Fruit fly (Drosophila melanogaster) whole organism, prepupa: ENCODE measurements around the gene CG11560.

Experiments
- Blimp-1 ChIP-seq: fragments of 200-800 bp; sonication (Bioruptor generic); optimal IDR thresholded peaks from 3 replicates; lab custom pipeline; 2017; ENCODE audit warnings: missing biosample characterization, missing genetic modification characterization, mild to moderate bottlenecking, moderate library complexity, missing genetic modification reagents
- CG10631 ChIP-seq: fragments of 200-800 bp; sonication (Bioruptor generic); optimal IDR thresholded peaks from 2 replicates; lab custom pipeline; 2016; ENCODE audit warnings: missing biosample characterization, missing genetic modification characterization
- CG10669 ChIP-seq: fragments of 200-800 bp; sonication (Bioruptor generic); optimal IDR thresholded peaks from 3 replicates; lab custom pipeline; 2018; ENCODE audit warnings: missing biosample characterization, mild to moderate bottlenecking, missing genetic modification characterization, moderate library complexity
- CG11294 ChIP-seq: fragments of 200-800 bp; sonication (Bioruptor generic); IDR thresholded peaks from 2 replicates; pipeline ENCODE4 v1.3.6; 2022; ENCODE audit warnings: missing biosample characterization, missing genetic modification characterization
- CG11902 ChIP-seq: fragments of 200-800 bp; sonication (Bioruptor generic); optimal IDR thresholded peaks from 3 replicates; lab custom pipeline; 2016; ENCODE audit warnings: missing biosample characterization, missing genetic modification characterization
- CG15336 ChIP-seq: fragments of 200-800 bp; sonication (Bioruptor generic); IDR thresholded peaks from 2 replicates; pipeline ENCODE4 v1.3.6; 2022; ENCODE audit warnings: missing biosample characterization, missing genetic modification characterization
- CG1621 ChIP-seq: fragments of 200-800 bp; sonication (Bioruptor generic); optimal IDR thresholded peaks from 3 replicates; lab custom pipeline; 2018; ENCODE audit warnings: missing biosample characterization, mild to moderate bottlenecking, missing genetic modification characterization
- CG16779 ChIP-seq: fragments of 200-800 bp; sonication (Bioruptor generic); optimal IDR thresholded peaks from 3 replicates; lab custom pipeline; 2017; ENCODE audit warnings: missing biosample characterization, mild to moderate bottlenecking, missing genetic modification characterization
- CG3032 ChIP-seq: fragments of 200-800 bp; optimal IDR thresholded peaks from 2 replicates; lab custom pipeline; 2019; ENCODE audit warnings: missing biosample characterization, mild to moderate bottlenecking, missing genetic modification characterization, moderate library complexity
- CG31627 ChIP-seq: fragments of 200-800 bp; sonication (Bioruptor generic); optimal IDR thresholded peaks from 3 replicates; lab custom pipeline; 2016; ENCODE audit warnings: missing biosample characterization, missing genetic modification characterization
- CG34406 ChIP-seq: fragments of 200-800 bp; sonication (Bioruptor generic); optimal IDR thresholded peaks from 3 replicates; lab custom pipeline; 2016; ENCODE audit warnings: missing biosample characterization, missing genetic modification characterization
- CG3919 ChIP-seq: fragments of 200-800 bp; sonication (Bioruptor generic); optimal IDR thresholded peaks from 3 replicates; lab custom pipeline; 2016; ENCODE audit warnings: missing biosample characterization, missing genetic modification characterization
- CG6163 ChIP-seq: fragments of 200-800 bp; sonication (Bioruptor generic); IDR thresholded peaks from 3 replicates; pipeline ENCODE4 v1.3.6; 2022; ENCODE audit warnings: missing biosample characterization, missing genetic modification characterization
- CG6276 ChIP-seq: fragments of 200-800 bp; sonication (Bioruptor generic); optimal IDR thresholded peaks from 2 replicates; lab custom pipeline; 2017; ENCODE audit warnings: missing biosample characterization, mild to moderate bottlenecking, missing genetic modification characterization
- CG6792 ChIP-seq: fragments of 200-800 bp; sonication (Bioruptor generic); optimal IDR thresholded peaks from 3 replicates; lab custom pipeline; 2016; ENCODE audit warnings: missing biosample characterization, missing genetic modification characterization
- CG6808 ChIP-seq: fragments of 200-800 bp; sonication (Bioruptor generic); optimal IDR thresholded peaks from 3 replicates; lab custom pipeline; 2017; ENCODE audit warnings: missing biosample characterization, missing genetic modification characterization, mild to moderate bottlenecking, moderate library complexity, missing genetic modification reagents
- CG6854 ChIP-seq: fragments of 200-800 bp; sonication (Bioruptor generic); optimal IDR thresholded peaks from 2 replicates; lab custom pipeline; 2017; ENCODE audit warnings: missing biosample characterization, mild to moderate bottlenecking, missing genetic modification characterization
- CG8632 ChIP-seq: fragments of 200-800 bp; sonication (Bioruptor generic); optimal IDR thresholded peaks from 3 replicates; lab custom pipeline; 2016; ENCODE audit warnings: missing biosample characterization, missing genetic modification characterization
- CG9139 ChIP-seq: fragments of 200-800 bp; sonication (Bioruptor generic); optimal IDR thresholded peaks from 3 replicates; lab custom pipeline; 2017; ENCODE audit warnings: missing biosample characterization, mild to moderate bottlenecking, missing genetic modification characterization
- Eip75B ChIP-seq: fragments of 200-800 bp; sonication (Bioruptor generic); optimal IDR thresholded peaks from 3 replicates; lab custom pipeline; 2016; ENCODE audit warnings: missing biosample characterization, missing genetic modification characterization
- Eip78C ChIP-seq: fragments of 200-800 bp; sonication (Bioruptor generic); peaks from one replicate; lab custom pipeline; 2016; ENCODE audit warnings: missing biosample characterization, missing genetic modification characterization
- Eip93F ChIP-seq: fragments of 200-800 bp; sonication (Bioruptor generic); optimal IDR thresholded peaks from 2 replicates; lab custom pipeline; 2016; ENCODE audit warnings: missing biosample characterization, mild to moderate bottlenecking, missing genetic modification characterization
- Ets21C ChIP-seq: fragments of 200-800 bp; sonication (Bioruptor generic); optimal IDR thresholded peaks from 3 replicates; lab custom pipeline; 2016; ENCODE audit warnings: missing biosample characterization, missing genetic modification characterization
- Gug ChIP-seq: fragments of 200-800 bp; sonication (Bioruptor generic); IDR thresholded peaks from 2 replicates; pipeline ENCODE4 v1.3.6; 2022; ENCODE audit warnings: missing biosample characterization, missing genetic modification characterization
- Hr4 ChIP-seq: fragments of 200-800 bp; sonication (Bioruptor generic); optimal IDR thresholded peaks from 3 replicates; lab custom pipeline; 2016; ENCODE audit warnings: missing biosample characterization, missing genetic modification characterization
- OdsH ChIP-seq: fragments of 200-800 bp; sonication (Bioruptor generic); optimal IDR thresholded peaks from 3 replicates; lab custom pipeline; 2016; ENCODE audit warnings: missing biosample characterization, missing genetic modification characterization
- Smox ChIP-seq: fragments of 200-800 bp; sonication (Bioruptor generic); optimal IDR thresholded peaks from 3 replicates; lab custom pipeline; 2016; ENCODE audit warnings: missing biosample characterization, missing genetic modification characterization
- Sox102F ChIP-seq: fragments of 200-800 bp; sonication (Bioruptor generic); optimal IDR thresholded peaks from 2 replicates; lab custom pipeline; 2016; ENCODE audit warnings: missing biosample characterization, mild to moderate bottlenecking, missing genetic modification characterization
- Sox14 ChIP-seq: fragments of 200-800 bp; sonication (Bioruptor generic); optimal IDR thresholded peaks from 3 replicates; lab custom pipeline; 2016; ENCODE audit warnings: missing biosample characterization, missing genetic modification characterization
- Sox15 ChIP-seq: fragments of 200-800 bp; sonication (Bioruptor generic); optimal IDR thresholded peaks from 3 replicates; lab custom pipeline; 2016; ENCODE audit warnings: missing biosample characterization, missing genetic modification characterization
- achi ChIP-seq: fragments of 200-800 bp; sonication (Bioruptor generic); optimal IDR thresholded peaks from 3 replicates; lab custom pipeline; 2016; ENCODE audit warnings: missing biosample characterization, missing genetic modification characterization
- dac ChIP-seq: fragments of 200-800 bp; sonication (Bioruptor generic); optimal IDR thresholded peaks from 2 replicates; lab custom pipeline; 2017; ENCODE audit warnings: missing biosample characterization, mild to moderate bottlenecking, missing genetic modification characterization
- esn ChIP-seq: fragments of 200-800 bp; sonication (Bioruptor generic); optimal IDR thresholded peaks from 2 replicates; lab custom pipeline; 2016; ENCODE audit warnings: missing biosample characterization, mild to moderate bottlenecking, missing genetic modification characterization, moderate library complexity
- fd59A ChIP-seq: fragments of 200-800 bp; sonication (Bioruptor generic); optimal IDR thresholded peaks from 2 replicates; lab custom pipeline; 2017; ENCODE audit warnings: missing biosample characterization, mild to moderate bottlenecking, missing genetic modification characterization, missing genetic modification reagents
- fd85E ChIP-seq: fragments of 200-800 bp; sonication (Bioruptor generic); optimal IDR thresholded peaks from 3 replicates; lab custom pipeline; 2016; ENCODE audit warnings: missing biosample characterization, missing genetic modification characterization
- fkh ChIP-seq: fragments of 200-800 bp; sonication (Bioruptor generic); optimal IDR thresholded peaks from 3 replicates; lab custom pipeline; 2017; ENCODE audit warnings: missing biosample characterization, mild to moderate bottlenecking, missing genetic modification characterization, moderate library complexity
- lz ChIP-seq: fragments of 200-800 bp; sonication (Bioruptor generic); optimal IDR thresholded peaks from 3 replicates; lab custom pipeline; 2016; ENCODE audit warnings: missing biosample characterization, missing genetic modification characterization
- net ChIP-seq: fragments of 200-800 bp; sonication (Bioruptor generic); optimal IDR thresholded peaks from 3 replicates; lab custom pipeline; 2016; ENCODE audit warnings: missing biosample characterization, missing genetic modification characterization
- pdm3 ChIP-seq: fragments of 200-800 bp; sonication (Bioruptor generic); optimal IDR thresholded peaks from 3 replicates; lab custom pipeline; 2016; ENCODE audit warnings: missing biosample characterization, missing genetic modification characterization
- spab ChIP-seq: fragments of 200-800 bp; sonication (Bioruptor generic); optimal IDR thresholded peaks from 2 replicates; lab custom pipeline; 2017; ENCODE audit warnings: missing biosample characterization, mild to moderate bottlenecking, missing genetic modification characterization, missing genetic modification reagents
- ss ChIP-seq, 2 experiments: fragments of 200-800 bp; sonication (Bioruptor generic); optimal IDR thresholded peaks; 2 replicates in 1 of 2; 3 replicates in 1 of 2; lab custom pipeline; 2017 to 2018; ENCODE audit warnings: mild to moderate bottlenecking in 2 of 2, missing biosample characterization in 2 of 2, missing genetic modification characterization in 2 of 2, moderate library complexity in 1 of 2
- svp ChIP-seq: fragments of 200-800 bp; sonication (Bioruptor generic); peaks from one replicate; lab custom pipeline; 2016; ENCODE audit warnings: missing biosample characterization, missing genetic modification characterization
- topi ChIP-seq: fragments of 200-800 bp; sonication (Bioruptor generic); optimal IDR thresholded peaks from 3 replicates; lab custom pipeline; 2016; ENCODE audit warnings: missing biosample characterization, missing genetic modification characterization
- vri ChIP-seq: fragments of 200-800 bp; sonication (Bioruptor generic); optimal IDR thresholded peaks from 3 replicates; lab custom pipeline; 2016; ENCODE audit warnings: missing biosample characterization, mild to moderate bottlenecking, missing genetic modification characterization

CG11560 gene

dm6 chr3L:12090898-12091685 is 28.7 kb upstream of the CG11560 start (continued):
- TF ChIP-seq CG9139 (GFP tag; lab: Kevin White, UChicago) (no peak), vri (GFP tag; lab: Kevin White, UChicago) (no peak), fd85E (GFP tag; lab: Kevin White, UChicago) (no peak), CG6276 (peak; percentile 56), svp (GFP tag; lab: Kevin White, UChicago) (no peak), dac (no peak), pdm3 (GFP tag; lab: Kevin White, UChicago) (peak; percentile 33), Eip75B (GFP tag; lab: Kevin White, UChicago) (no peak), achi (peak; percentile 29), CG1621 (tag; lab: Kevin White, UChicago) (no peak), Hr4 (GFP tag; lab: Kevin White, UChicago) (peak; percentile 64), Gug (GFP tag; lab: Robert Waterston, UW) (0 out of 2 replicates have a peak, but pooled peaks have one; percentile 16), OdsH (GFP tag; lab: Kevin White, UChicago) (peak; percentile 36), CG31627 (GFP tag; lab: Kevin White, UChicago) (peak; percentile 1), CG34406 (GFP tag; lab: Kevin White, UChicago) (no peak), Eip78C (GFP tag; lab: Kevin White, UChicago) (peak; percentile 63), CG15336 (GFP tag; lab: Robert Waterston, UW) (peak; percentile 60), Ets21C (no peak), Eip93F (GFP tag; lab: Kevin White, UChicago) (no peak), fkh (GFP tag; lab: Kevin White, UChicago) (peak; percentile 86), topi (GFP tag; lab: Kevin White, UChicago) (peak; percentile 1), Sox15 (peak; percentile 20), fd59A (GFP tag; lab: Kevin White, UChicago) (no peak), Blimp-1 (GFP tag; lab: Kevin White, UChicago) (no peak), CG10631 (GFP tag; lab: Kevin White, UChicago) (no peak), CG6808 (GFP tag; lab: Kevin White, UChicago) (no peak)

dm6 chr3L:12092860-12093359 is 26.9 kb upstream of the CG11560 start:
- TF ChIP-seq ss (GFP tag; optimal IDR thresholded peaks at IDR 0.05; lab: Kevin White, UChicago) (no peak), CG6163 (0 out of 3 replicates have a peak, but pooled peaks have one; percentile 9), CG10669 (GFP tag; lab: Kevin White, UChicago) (no peak), Gug (GFP tag; lab: Robert Waterston, UW) (no peak)
- TF ChIP-seq, all 60 proteins: peak for 1

DNA sequence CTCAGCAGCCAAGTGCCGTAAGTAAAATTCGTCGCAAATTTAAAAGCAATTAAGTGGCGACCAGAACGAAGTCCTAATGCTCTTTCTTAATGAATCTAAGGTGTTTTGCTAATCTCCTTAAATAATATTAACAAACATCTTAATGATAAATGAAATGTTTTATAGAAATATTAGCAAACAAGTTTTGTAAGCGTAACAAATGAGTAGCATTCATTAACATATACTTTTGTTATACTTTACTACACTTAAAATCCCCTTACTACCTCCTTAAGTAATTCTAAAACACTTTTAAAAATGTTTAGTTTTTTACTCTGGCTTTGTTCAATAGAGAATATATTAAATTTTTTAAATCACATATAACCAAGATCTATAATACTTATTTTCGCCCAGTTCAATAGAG is 23.9 kb upstream of the CG11560 start:
- TF ChIP-seq CG6163 (no peak), CG34406 (GFP tag; lab: Kevin White, UChicago) (peak; percentile 4), achi (no peak), esn (peak; percentile 66), pdm3 (GFP tag; lab: Kevin White, UChicago) (peak; percentile 16), CG31627 (GFP tag; lab: Kevin White, UChicago) (peak; percentile 8), fd85E (GFP tag; lab: Kevin White, UChicago) (no peak), CG9139 (GFP tag; lab: Kevin White, UChicago) (no peak), Eip78C (GFP tag; lab: Kevin White, UChicago) (no peak), Blimp-1 (GFP tag; lab: Kevin White, UChicago) (no peak), Sox102F (GFP tag; lab: Kevin White, UChicago) (no peak), CG16779 (tag; lab: Kevin White, UChicago) (no peak), CG3032 (tag; lab: Kevin White, UChicago) (no peak), Sox14 (GFP tag; lab: Kevin White, UChicago) (no peak), CG8632 (GFP tag; lab: Kevin White, UChicago) (no peak), CG6854 (no peak), CG3919 (GFP tag; lab: Kevin White, UChicago) (no peak), lz (GFP tag; lab: Kevin White, UChicago) (peak; percentile 31), CG6792 (GFP tag; lab: Kevin White, UChicago) (no peak), Smox (peak; percentile 31), topi (GFP tag; lab: Kevin White, UChicago) (peak; percentile 20), net (no peak), CG11902 (GFP tag; lab: Kevin White, UChicago) (no peak), CG11294 (no peak), Gug (GFP tag; lab: Robert Waterston, UW) (no peak), Eip75B (GFP tag; lab: Kevin White, UChicago) (peak; percentile 2), Sox15 (no peak), svp (GFP tag; lab: Kevin White, UChicago) (peak; percentile 69), CG15336 (GFP tag; lab: Robert Waterston, UW) (no peak), spab (no peak), fd59A (GFP tag; lab: Kevin White, UChicago) (no peak)
